Fruit fly (Drosophila melanogaster) Kc167 (cell line): ENCODE measurements around the gene CG32440.

Experiments
- Sin3A ChIP-seq: fragments of >200 bp; optimal IDR thresholded peaks from 2 replicates; lab custom pipeline; 2018; ENCODE audit warnings: missing external identifiers
- h ChIP-seq: fragments of >200 bp; optimal IDR thresholded peaks from 3 replicates; lab custom pipeline; 2018; ENCODE audit warnings: missing external identifiers

dm6 chr3L:21317416-21318259, 42.3 kb upstream of the CG32440 start, which contains the start of gene Pc:
- TF ChIP-seq Sin3A (lab: Kevin White, UChicago) = no peak
- no peak for TF ChIP-seq h (lab: Kevin White, UChicago)
